Worm (Caenorhabditis elegans) whole organism, late embryonic: ENCODE measurements around the gene K10C9.4.

Source experiments
- C08G9.2 ChIP-seq: sonication (generic microtip); optimal IDR thresholded peaks from 2 replicates; lab custom pipeline; 2016; ENCODE audit warnings: mild to moderate bottlenecking, missing genetic modification characterization, moderate library complexity, missing compliant biosample characterization
- F13H6.1 ChIP-seq: sonication (generic microtip); optimal IDR thresholded peaks from 2 replicates; lab custom pipeline; 2016; ENCODE audit warnings: missing genetic modification characterization, missing compliant biosample characterization
- ahr-1 ChIP-seq: sonication (generic microtip); optimal IDR thresholded peaks from 2 replicates; lab custom pipeline; 2016; ENCODE audit warnings: missing genetic modification characterization, missing compliant biosample characterization
- ama-1 ChIP-seq: fragments of 150-350 bp; optimal IDR thresholded peaks from 2 replicates; lab custom pipeline; 2014
- ceh-14 ChIP-seq: sonication (generic microtip); optimal IDR thresholded peaks from 2 replicates; lab custom pipeline; 2016; ENCODE audit warnings: missing genotype, missing genetic modification characterization, missing compliant biosample characterization
- ceh-18 ChIP-seq: sonication (generic microtip); optimal IDR thresholded peaks from 2 replicates; lab custom pipeline; 2016; ENCODE audit warnings: missing genetic modification characterization, missing compliant biosample characterization
- ceh-30 ChIP-seq: fragments of 150-350 bp; optimal IDR thresholded peaks from 2 replicates; lab custom pipeline; 2014; ENCODE audit warnings: missing biosample characterization, missing genetic modification characterization
- ceh-45 ChIP-seq: fragments of 200-800 bp; sonication (Bioruptor generic); IDR thresholded peaks from 2 replicates; pipeline ENCODE4 v1.3.6; 2022; ENCODE audit warnings: missing genetic modification reagents, missing genetic modification characterization, missing compliant biosample characterization
- ceh-48 ChIP-seq: sonication (generic microtip); optimal IDR thresholded peaks from 2 replicates; lab custom pipeline; 2016; ENCODE audit warnings: missing genetic modification characterization, inconsistent platforms, missing compliant biosample characterization
- ceh-6 ChIP-seq: fragments of 200-800 bp; sonication (Bioruptor generic); optimal IDR thresholded peaks from 2 replicates; lab custom pipeline; 2018; ENCODE audit warnings: mild to moderate bottlenecking, missing genetic modification characterization, missing compliant biosample characterization
- che-1 ChIP-seq: sonication (generic microtip); optimal IDR thresholded peaks from 2 replicates; lab custom pipeline; 2016; ENCODE audit warnings: mild to moderate bottlenecking, missing genetic modification characterization, missing compliant biosample characterization
- dmd-4 ChIP-seq: sonication (generic microtip); optimal IDR thresholded peaks from 2 replicates; lab custom pipeline; 2016; ENCODE audit warnings: borderline replicate concordance, missing genetic modification characterization, missing compliant biosample characterization
- elt-2 ChIP-seq: sonication (generic microtip); optimal IDR thresholded peaks from 2 replicates; lab custom pipeline; 2016; ENCODE audit warnings: missing genetic modification reagents, missing genetic modification characterization, missing compliant biosample characterization
- ets-4 ChIP-seq: sonication (generic microtip); optimal IDR thresholded peaks from 2 replicates; lab custom pipeline; 2016; ENCODE audit warnings: missing genetic modification characterization, missing compliant biosample characterization
- eyg-1 ChIP-seq: sonication (generic microtip); optimal IDR thresholded peaks from 2 replicates; lab custom pipeline; 2016; ENCODE audit warnings: missing genotype, missing genetic modification characterization, missing compliant biosample characterization
- fkh-6 ChIP-seq: sonication (generic microtip); optimal IDR thresholded peaks from 2 replicates; lab custom pipeline; 2016; ENCODE audit warnings: missing genetic modification characterization, missing compliant biosample characterization
- gmeb-2 ChIP-seq: sonication (generic microtip); optimal IDR thresholded peaks from 2 replicates; lab custom pipeline; 2016; ENCODE audit warnings: missing genetic modification characterization, inconsistent platforms, missing compliant biosample characterization
- hlh-13 ChIP-seq: fragments of 200-800 bp; sonication (Bioruptor generic); optimal IDR thresholded peaks from 2 replicates; lab custom pipeline; 2018; ENCODE audit warnings: mild to moderate bottlenecking, missing genetic modification characterization, missing compliant biosample characterization
- hlh-30 ChIP-seq: sonication (generic microtip); optimal IDR thresholded peaks from 2 replicates; lab custom pipeline; 2017; ENCODE audit warnings: antibody characterized with exemption, missing genetic modification characterization, missing compliant biosample characterization; ENCODE audit not compliant: insufficient read depth
- hlh-6 ChIP-seq: sonication (generic microtip); optimal IDR thresholded peaks from 2 replicates; lab custom pipeline; 2016; ENCODE audit warnings: missing genotype, missing genetic modification characterization, missing compliant biosample characterization
- hlh-8 ChIP-seq: sonication (generic microtip); optimal IDR thresholded peaks from 2 replicates; lab custom pipeline; 2016; ENCODE audit warnings: missing genotype, missing genetic modification characterization, missing compliant biosample characterization
- lim-6 ChIP-seq: sonication (generic microtip); optimal IDR thresholded peaks from 2 replicates; lab custom pipeline; 2016; ENCODE audit warnings: missing genetic modification characterization, missing compliant biosample characterization
- madf-2 ChIP-seq: sonication (generic microtip); optimal IDR thresholded peaks from 2 replicates; lab custom pipeline; 2017; ENCODE audit warnings: missing genetic modification characterization, missing compliant biosample characterization
- nfya-1 ChIP-seq: sonication (generic microtip); optimal IDR thresholded peaks from 2 replicates; lab custom pipeline; 2017; ENCODE audit warnings: missing genetic modification characterization, mild to moderate bottlenecking, missing compliant biosample characterization, antibody characterized with exemption, moderate library complexity
- nhr-11 ChIP-seq: fragments of 150-350 bp; optimal IDR thresholded peaks from 2 replicates; lab custom pipeline; 2014; ENCODE audit warnings: missing biosample characterization, missing genetic modification characterization
- nhr-232 ChIP-seq: sonication (generic microtip); optimal IDR thresholded peaks from 2 replicates; lab custom pipeline; 2016; ENCODE audit warnings: missing genetic modification characterization, missing compliant biosample characterization
- odd-2 ChIP-seq: sonication (generic microtip); optimal IDR thresholded peaks from 2 replicates; lab custom pipeline; 2017; ENCODE audit warnings: antibody characterized with exemption, mild to moderate bottlenecking, missing genetic modification characterization, missing compliant biosample characterization
- pag-3 ChIP-seq: sonication (generic microtip); optimal IDR thresholded peaks from 2 replicates; lab custom pipeline; 2016; ENCODE audit warnings: missing compliant biosample characterization, missing genetic modification characterization, borderline replicate concordance
- pha-2 ChIP-seq: sonication (generic microtip); optimal IDR thresholded peaks from 2 replicates; lab custom pipeline; 2017; ENCODE audit warnings: mild to moderate bottlenecking, missing genetic modification characterization, missing compliant biosample characterization
- rnt-1 ChIP-seq: sonication (generic microtip); optimal IDR thresholded peaks from 2 replicates; lab custom pipeline; 2016; ENCODE audit warnings: missing genetic modification characterization, missing compliant biosample characterization
- sdc-2 ChIP-seq: sonication (generic microtip); optimal IDR thresholded peaks from 2 replicates; lab custom pipeline; 2016; ENCODE audit warnings: missing genotype, missing genetic modification characterization, missing compliant biosample characterization
- tbx-2 ChIP-seq: sonication (generic microtip); optimal IDR thresholded peaks from 2 replicates; lab custom pipeline; 2016; ENCODE audit warnings: missing genetic modification characterization, missing compliant biosample characterization
- tbx-7 ChIP-seq: sonication (generic microtip); optimal IDR thresholded peaks from 2 replicates; lab custom pipeline; 2016; ENCODE audit warnings: missing genotype, missing genetic modification characterization, missing compliant biosample characterization
- unc-55 ChIP-seq: sonication (generic microtip); optimal IDR thresholded peaks from 2 replicates; lab custom pipeline; 2017; ENCODE audit warnings: missing biosample characterization, missing genetic modification reagents, missing genetic modification characterization
- unc-86 ChIP-seq: sonication (generic microtip); optimal IDR thresholded peaks from 2 replicates; lab custom pipeline; 2016; ENCODE audit warnings: missing genetic modification characterization, missing compliant biosample characterization
- ztf-16 ChIP-seq: sonication (generic microtip); optimal IDR thresholded peaks from 2 replicates; lab custom pipeline; 2017; ENCODE audit warnings: missing genetic modification characterization, missing compliant biosample characterization

The K10C9.4 gene

ce11 chrV:1060219-1060863, 7.5 kb upstream of the K10C9.4 start:
- TF ChIP-seq unc-55 (peak; percentile 96), pag-3 (tag; lab: Kevin White, UChicago) (no peak), hlh-30 (tag; lab: Kevin White, UChicago) (peak; percentile 4), elt-2 (tag; lab: Kevin White, UChicago) (peak; percentile 91)

- TF ChIP-seq elt-2 (tag; lab: Kevin White, UChicago): no peak
- TF ChIP-seq nhr-232: no peak
- no peak for TF ChIP-seq nhr-11 (tag; lab: Kevin White, UChicago)
- TF ChIP-seq, all 69 proteins: peak for 0
Measured at ce11 chrV:1053385-1053784, 571 bp upstream of the K10C9.4 start.

- TF ChIP-seq pha-2 (no peak), odd-2 (no peak), fkh-6 (no peak), ceh-6 (GFP tag; lab: Kevin White, UChicago) (no peak), unc-86 (tag; lab: Kevin White, UChicago) (no peak), hlh-8 (tag; lab: Kevin White, UChicago) (no peak), ceh-45 (GFP tag; lab: Robert Waterston, UW) (no peak), gmeb-2 (tag; lab: Kevin White, UChicago) (no peak)
- TF ChIP-seq, all 69 proteins: peak for 0
Measured at ce11 chrV:1051651-1052050, 1.2 kb downstream of the K10C9.4 start.

- peak; percentile 30 for TF ChIP-seq unc-55
- TF ChIP-seq ceh-48 (tag; lab: Kevin White, UChicago): peak; percentile 23
- no peak for TF ChIP-seq madf-2 (tag; lab: Kevin White, UChicago)
- peak; percentile 3 for TF ChIP-seq nfya-1 (tag; lab: Kevin White, UChicago)
Measured at ce11 chrV:1049334-1049733, 3.5 kb downstream of the K10C9.4 start.

- TF ChIP-seq eyg-1: no peak
- TF ChIP-seq tbx-7: no peak
- no peak for TF ChIP-seq che-1 (tag; lab: Kevin White, UChicago)
- no peak for TF ChIP-seq gmeb-2 (tag; lab: Kevin White, UChicago)
- no peak for TF ChIP-seq nhr-232
- no peak for TF ChIP-seq nfya-1 (tag; lab: Kevin White, UChicago)
- no peak for TF ChIP-seq dmd-4 (tag; lab: Kevin White, UChicago)
- no peak for TF ChIP-seq ahr-1 (tag; lab: Kevin White, UChicago)
- no peak for TF ChIP-seq unc-55
- TF ChIP-seq ets-4: no peak
- no peak for TF ChIP-seq rnt-1 (tag; lab: Kevin White, UChicago)
- TF ChIP-seq sdc-2 (tag; lab: Kevin White, UChicago): no peak
- TF ChIP-seq ceh-18: no peak
- no peak for TF ChIP-seq odd-2
- TF ChIP-seq C08G9.2 (tag; lab: Kevin White, UChicago): no peak
- no peak for TF ChIP-seq ama-1
Measured at ce11 chrV:1048482-1048881, 4.3 kb downstream of the K10C9.4 start, which contains the start of gene nra-4. Gene nra-4, minus strand, starts transcription at chrV:1048582.

- peak; percentile 69 for TF ChIP-seq nfya-1 (tag; lab: Kevin White, UChicago)
- no peak for TF ChIP-seq hlh-8 (tag; lab: Kevin White, UChicago)
Measured at ce11 chrV:1047251-1047650, 5.6 kb downstream of the K10C9.4 start.

ce11 chrV:1038074-1038473, 14.7 kb downstream of the K10C9.4 start:
- TF ChIP-seq ceh-45 (GFP tag; lab: Robert Waterston, UW) (no peak), tbx-2 (tag; lab: Kevin White, UChicago) (no peak), nfya-1 (tag; lab: Kevin White, UChicago) (no peak), ztf-16 (no peak), dmd-4 (tag; lab: Kevin White, UChicago) (no peak), ahr-1 (tag; lab: Kevin White, UChicago) (no peak), lim-6 (tag; lab: Kevin White, UChicago) (no peak), nhr-11 (tag; lab: Kevin White, UChicago) (no peak), ama-1 (no peak), sdc-2 (tag; lab: Kevin White, UChicago) (no peak), ceh-30 (tag; lab: Kevin White, UChicago) (no peak), hlh-6 (no peak), ceh-14 (no peak), F13H6.1 (tag; lab: Kevin White, UChicago) (no peak), hlh-13 (GFP tag; lab: Kevin White, UChicago) (no peak), che-1 (tag; lab: Kevin White, UChicago) (no peak), hlh-8 (tag; lab: Kevin White, UChicago) (no peak)
